Fruit fly (Drosophila melanogaster) whole organism, embryonic: Measurements from ENCODE around the gene ND-24.

ENCODE experiments used
- Atf-2 ChIP-seq: fragments of 200-800 bp; sonication (Bioruptor generic); optimal IDR thresholded peaks from 2 replicates; lab custom pipeline; 2016; ENCODE audit warnings: missing biosample characterization, missing genetic modification characterization
- CG1024 ChIP-seq: fragments of 200-800 bp; sonication (Bioruptor generic); IDR thresholded peaks from 2 replicates; pipeline ENCODE4 v1.3.6; 2022; ENCODE audit warnings: missing biosample characterization, missing genetic modification characterization
- CG10979 ChIP-seq: fragments of 200-800 bp; sonication (Bioruptor generic); optimal IDR thresholded peaks from 2 replicates; lab custom pipeline; 2018; ENCODE audit warnings: missing biosample characterization, mild to moderate bottlenecking, missing genetic modification characterization, moderate library complexity
- CG11560 ChIP-seq: fragments of 200-800 bp; sonication (Bioruptor generic); IDR thresholded peaks from 3 replicates; pipeline ENCODE4 v1.3.6; 2022; ENCODE audit warnings: missing biosample characterization, missing genetic modification characterization
- CG12155 ChIP-seq: fragments of 200-800 bp; sonication (Bioruptor generic); optimal IDR thresholded peaks from 3 replicates; lab custom pipeline; 2016; ENCODE audit warnings: missing biosample characterization, missing genetic modification characterization
- CG12391 ChIP-seq: fragments of 200-800 bp; sonication (Bioruptor generic); optimal IDR thresholded peaks from 3 replicates; lab custom pipeline; 2018; ENCODE audit warnings: missing biosample characterization, mild to moderate bottlenecking, missing genetic modification characterization, moderate library complexity
- CG14014 ChIP-seq: fragments of 200-800 bp; sonication (Bioruptor generic); IDR thresholded peaks from 2 replicates; pipeline ENCODE4 v1.3.6; 2022; ENCODE audit warnings: missing biosample characterization, missing genetic modification characterization
- CG14050 ChIP-seq: fragments of 200-800 bp; sonication (Bioruptor generic); IDR thresholded peaks from 3 replicates; pipeline ENCODE4 v1.3.6; 2022; ENCODE audit warnings: missing biosample characterization, missing genetic modification characterization
- CG15601 ChIP-seq: fragments of 200-800 bp; sonication (Bioruptor generic); optimal IDR thresholded peaks from 3 replicates; lab custom pipeline; 2019; ENCODE audit warnings: missing biosample characterization, mild to moderate bottlenecking, missing genetic modification characterization, moderate library complexity
- CG1647 ChIP-seq: fragments of 200-800 bp; sonication (Bioruptor generic); optimal IDR thresholded peaks from 3 replicates; lab custom pipeline; 2016; ENCODE audit warnings: missing biosample characterization, missing genetic modification characterization
- CG17568 ChIP-seq: fragments of 200-800 bp; sonication (Bioruptor generic); optimal IDR thresholded peaks from 2 replicates; lab custom pipeline; 2018; ENCODE audit warnings: missing biosample characterization, mild to moderate bottlenecking, missing genetic modification characterization, moderate library complexity
- CG2202 ChIP-seq: fragments of 200-800 bp; sonication (Bioruptor generic); optimal IDR thresholded peaks from 2 replicates; lab custom pipeline; 2018; ENCODE audit warnings: missing biosample characterization, mild to moderate bottlenecking, missing genetic modification characterization
- CG2875 ChIP-seq: fragments of 200-800 bp; sonication (Bioruptor generic); optimal IDR thresholded peaks from 2 replicates; lab custom pipeline; 2017; ENCODE audit warnings: missing biosample characterization, mild to moderate bottlenecking, missing genetic modification characterization, missing genetic modification reagents
- CG3065 ChIP-seq: fragments of 200-800 bp; sonication (Bioruptor generic); optimal IDR thresholded peaks from 2 replicates; lab custom pipeline; 2016; ENCODE audit warnings: missing biosample characterization, missing genetic modification characterization
- CG31388 ChIP-seq: fragments of 200-800 bp; sonication (Bioruptor generic); optimal IDR thresholded peaks from 2 replicates; lab custom pipeline; 2016; ENCODE audit warnings: missing biosample characterization, missing genetic modification characterization
- CG32772 ChIP-seq: fragments of 200-800 bp; sonication (Bioruptor generic); IDR thresholded peaks from 2 replicates; pipeline ENCODE4 v1.3.6; 2022; ENCODE audit warnings: missing biosample characterization, missing genetic modification characterization
- CG34376 ChIP-seq: fragments of 200-800 bp; sonication (Bioruptor generic); optimal IDR thresholded peaks from 2 replicates; lab custom pipeline; 2018; ENCODE audit warnings: missing biosample characterization, mild to moderate bottlenecking, missing genetic modification characterization
- CG3847 ChIP-seq: fragments of 200-800 bp; sonication (Bioruptor generic); IDR thresholded peaks from 2 replicates; pipeline ENCODE4 v1.3.6; 2022; ENCODE audit warnings: missing biosample characterization, missing genetic modification characterization
- CG4328 ChIP-seq: fragments of 200-800 bp; sonication (Bioruptor generic); optimal IDR thresholded peaks from 3 replicates; lab custom pipeline; 2017; ENCODE audit warnings: missing biosample characterization, missing genetic modification reagents, missing genetic modification characterization
- CG4404 ChIP-seq: fragments of 200-800 bp; sonication (Bioruptor generic); IDR thresholded peaks from 2 replicates; pipeline ENCODE4 v1.3.6; 2022; ENCODE audit warnings: missing biosample characterization, missing genetic modification characterization
- CG4617 ChIP-seq: fragments of 200-800 bp; sonication (Bioruptor generic); optimal IDR thresholded peaks from 3 replicates; lab custom pipeline; 2016; ENCODE audit warnings: missing biosample characterization, missing genetic modification characterization, borderline replicate concordance
- CG7357 ChIP-seq: fragments of 200-800 bp; sonication (Bioruptor generic); IDR thresholded peaks from 3 replicates; pipeline ENCODE4 v1.3.6; 2022; ENCODE audit warnings: missing biosample characterization, missing genetic modification characterization
- CG7745 ChIP-seq: fragments of 200-800 bp; sonication (Bioruptor generic); optimal IDR thresholded peaks from 2 replicates; lab custom pipeline; 2018; ENCODE audit warnings: missing biosample characterization, mild to moderate bottlenecking, missing genetic modification characterization, moderate library complexity
- CHES-1-like ChIP-seq: fragments of 200-800 bp; sonication (Bioruptor generic); optimal IDR thresholded peaks from 2 replicates; lab custom pipeline; 2016; ENCODE audit warnings: missing biosample characterization, missing genetic modification characterization
- Chrac-16 ChIP-seq: fragments of 200-800 bp; sonication (Bioruptor generic); optimal IDR thresholded peaks from 3 replicates; lab custom pipeline; 2016; ENCODE audit warnings: missing biosample characterization, missing genetic modification characterization
- Elba2 ChIP-seq: fragments of 200-800 bp; sonication (Bioruptor generic); optimal IDR thresholded peaks from 3 replicates; lab custom pipeline; 2016; ENCODE audit warnings: missing biosample characterization, missing genetic modification characterization
- H2.0 ChIP-seq: fragments of 200-800 bp; sonication (Bioruptor generic); IDR thresholded peaks from 2 replicates; pipeline ENCODE4 v1.3.6; 2022; ENCODE audit warnings: missing biosample characterization, missing genetic modification characterization
- Sry-β ChIP-seq: fragments of 200-800 bp; sonication (Bioruptor generic); optimal IDR thresholded peaks from 2 replicates; lab custom pipeline; 2018; ENCODE audit warnings: missing biosample characterization, mild to moderate bottlenecking, missing genetic modification characterization, moderate library complexity
- Ssrp ChIP-seq: fragments of 200-800 bp; sonication (Bioruptor generic); optimal IDR thresholded peaks from 2 replicates; lab custom pipeline; 2018; ENCODE audit warnings: missing biosample characterization, mild to moderate bottlenecking, missing genetic modification characterization, moderate library complexity
- abd-A ChIP-seq: fragments of 200-800 bp; sonication (Bioruptor generic); optimal IDR thresholded peaks from 3 replicates; lab custom pipeline; 2019; ENCODE audit warnings: missing biosample characterization, mild to moderate bottlenecking, missing genetic modification characterization, moderate library complexity
- aop ChIP-seq: fragments of 200-800 bp; sonication (Bioruptor generic); IDR thresholded peaks from 2 replicates; pipeline ENCODE4 v1.3.6; 2022; ENCODE audit warnings: missing biosample characterization, missing genetic modification characterization
- chinmo ChIP-seq: fragments of 200-800 bp; sonication (Bioruptor generic); IDR thresholded peaks from 4 replicates; pipeline ENCODE4 v1.3.6; 2022; ENCODE audit warnings: missing biosample characterization, missing genetic modification characterization; ENCODE audit not compliant: partially characterized antibody
- ci ChIP-seq: fragments of 200-800 bp; sonication (Bioruptor generic); IDR thresholded peaks from 3 replicates; pipeline ENCODE4 v1.3.6; 2022; ENCODE audit warnings: missing biosample characterization, missing genetic modification characterization
- dan ChIP-seq: fragments of 200-800 bp; sonication (Bioruptor generic); IDR thresholded peaks from 2 replicates; pipeline ENCODE4 v1.3.6; 2022; ENCODE audit warnings: missing biosample characterization, missing genetic modification characterization
- dm ChIP-seq: fragments of 200-800 bp; sonication (Bioruptor generic); optimal IDR thresholded peaks from 3 replicates; lab custom pipeline; 2016; ENCODE audit warnings: missing biosample characterization, missing genetic modification characterization
- fd3F ChIP-seq: fragments of 200-800 bp; sonication (Bioruptor generic); optimal IDR thresholded peaks from 2 replicates; lab custom pipeline; 2018; ENCODE audit warnings: missing biosample characterization, mild to moderate bottlenecking, missing genetic modification characterization, moderate library complexity
- insv ChIP-seq, 2 experiments: fragments of 200-800 bp; sonication (Bioruptor generic); optimal IDR thresholded peaks; 3 replicates each; lab custom pipeline; 2016 to 2018; ENCODE audit warnings: missing biosample characterization in 2 of 2, missing genetic modification characterization in 2 of 2
- org-1 ChIP-seq: fragments of 200-800 bp; sonication (Bioruptor generic); optimal IDR thresholded peaks from 2 replicates; lab custom pipeline; 2017; ENCODE audit warnings: missing biosample characterization, missing genetic modification characterization
- peb ChIP-seq: fragments of 200-800 bp; sonication (Bioruptor generic); IDR thresholded peaks from 2 replicates; pipeline ENCODE4 v1.3.6; 2022; ENCODE audit warnings: missing biosample characterization, missing genetic modification characterization
- ranshi ChIP-seq: fragments of 200-800 bp; sonication (Bioruptor generic); IDR thresholded peaks from 2 replicates; pipeline ENCODE4 v1.3.6; 2022; ENCODE audit warnings: missing biosample characterization, missing genetic modification characterization
- rib ChIP-seq: fragments of 200-800 bp; sonication (Bioruptor generic); IDR thresholded peaks from 2 replicates; pipeline ENCODE4 v1.3.6; 2022; ENCODE audit warnings: missing biosample characterization, missing genetic modification characterization
- sc ChIP-seq, 3 experiments: fragments of >200 bp in 2 of 3; fragments of 200-800 bp in 1 of 3; sonication (Bioruptor generic) in 1 of 3; optimal IDR thresholded peaks; 2 replicates in 2 of 3; 3 replicates in 1 of 3; lab custom pipeline; 2017; ENCODE audit warnings: mild to moderate bottlenecking in 1 of 3, missing biosample characterization in 1 of 3, missing genetic modification characterization in 1 of 3, missing genetic modification reagents in 1 of 3
- sima ChIP-seq: fragments of 200-800 bp; sonication (Bioruptor generic); optimal IDR thresholded peaks from 2 replicates; lab custom pipeline; 2016; ENCODE audit warnings: missing biosample characterization, missing genetic modification characterization
- sna ChIP-seq: fragments of 200-800 bp; sonication (Bioruptor generic); IDR thresholded peaks from 2 replicates; pipeline ENCODE4 v1.3.6; 2022; ENCODE audit warnings: missing biosample characterization, missing genetic modification characterization; ENCODE audit not compliant: partially characterized antibody
- so ChIP-seq: fragments of 200-800 bp; sonication (Bioruptor generic); IDR thresholded peaks from 3 replicates; pipeline ENCODE4 v1.3.6; 2022; ENCODE audit warnings: missing biosample characterization, missing genetic modification characterization
- ssp ChIP-seq: fragments of 200-800 bp; sonication (Bioruptor generic); IDR thresholded peaks from 2 replicates; pipeline ENCODE4 v1.3.6; 2022; ENCODE audit warnings: missing biosample characterization, missing genetic modification characterization
- sug ChIP-seq: fragments of 200-800 bp; optimal IDR thresholded peaks from 2 replicates; lab custom pipeline; 2019; ENCODE audit warnings: missing biosample characterization, mild to moderate bottlenecking, missing genetic modification characterization, moderate library complexity
- wdn ChIP-seq: fragments of 200-800 bp; sonication (Bioruptor generic); IDR thresholded peaks from 2 replicates; pipeline ENCODE4 v1.3.6; 2022; ENCODE audit warnings: missing biosample characterization, missing genetic modification characterization
- wor ChIP-seq: fragments of 200-800 bp; sonication (Bioruptor generic); IDR thresholded peaks from 2 replicates; pipeline ENCODE4 v1.3.6; 2022; ENCODE audit warnings: missing biosample characterization, missing genetic modification characterization

Gene ND-24

dm6 chrX:17682745-17683505, 51.0 kb downstream of the ND-24 start (continued):
- peak; percentile 82 for TF ChIP-seq H2.0
- TF ChIP-seq CG3847 (GFP tag; lab: Robert Waterston, UW): peak; percentile 38
- peak; percentile 86 for TF ChIP-seq peb (GFP tag; lab: Robert Waterston, UW)
- no peak; the same call in 2 of the 3 replicates for TF ChIP-seq CG7357 (GFP tag; lab: Robert Waterston, UW)
- no peak for TF ChIP-seq sna (GFP tag; lab: Robert Waterston, UW)
- peak; percentile 77 for TF ChIP-seq CG1024 (GFP tag; lab: Robert Waterston, UW)
- TF ChIP-seq ssp (GFP tag; lab: Robert Waterston, UW): peak; percentile 67
- TF ChIP-seq CG15601: peak; percentile 61
- TF ChIP-seq CG4328 (GFP tag; lab: Kevin White, UChicago): no peak
- TF ChIP-seq CG34376 (GFP tag; lab: Kevin White, UChicago): no peak
- TF ChIP-seq Atf-2: no peak
- peak; percentile 61; the same call in 1 of the 4 replicates for TF ChIP-seq chinmo
- TF ChIP-seq dan (GFP tag; lab: Robert Waterston, UW): no peak
- no peak for TF ChIP-seq CG4404 (GFP tag; lab: Robert Waterston, UW)
- peak; percentile 38 for TF ChIP-seq CG4617 (GFP tag; lab: Kevin White, UChicago)
- TF ChIP-seq CG3065 (GFP tag; lab: Kevin White, UChicago): no peak
- peak; percentile 30 for TF ChIP-seq CG17568 (GFP tag; lab: Kevin White, UChicago)
- TF ChIP-seq Elba2 (GFP tag; lab: Kevin White, UChicago): no peak
- peak; percentile 71 for TF ChIP-seq CG10979 (tag; lab: Kevin White, UChicago)
- no peak for TF ChIP-seq wdn (GFP tag; lab: Robert Waterston, UW)
- TF ChIP-seq CG31388 (GFP tag; lab: Kevin White, UChicago): no peak
- peak; percentile 23 for TF ChIP-seq abd-A (tag; lab: Kevin White, UChicago)
- TF ChIP-seq CG12391 (tag; lab: Kevin White, UChicago): peak; percentile 55
- TF ChIP-seq CG2875 (GFP tag; lab: Kevin White, UChicago): peak; percentile 58
- no peak for TF ChIP-seq sc (optimal IDR thresholded peaks at IDR 0.05; lab: Kevin White, UChicago)
- TF ChIP-seq sc (GFP tag; optimal IDR thresholded peaks at IDR 0.05; lab: Kevin White, UChicago): no peak
- peak; percentile 45; the same call in 1 of the 3 replicates for TF ChIP-seq CG11560 (tag; lab: Robert Waterston, UW)
- TF ChIP-seq ranshi (GFP tag; lab: Robert Waterston, UW): peak; percentile 72
- TF ChIP-seq CG2202: no peak
- peak; percentile 38; the same call in 1 of the 2 replicates for TF ChIP-seq rib (GFP tag; lab: Robert Waterston, UW)
- TF ChIP-seq fd3F: no peak
- TF ChIP-seq CG14014 (GFP tag; lab: Robert Waterston, UW): peak; percentile 78
- no peak for TF ChIP-seq CHES-1-like (GFP tag; lab: Kevin White, UChicago)
- TF ChIP-seq CG14050 (GFP tag; lab: Robert Waterston, UW): no peak
- peak; percentile 91 for TF ChIP-seq ci (GFP tag; lab: Robert Waterston, UW)
- no peak for TF ChIP-seq insv (GFP tag; optimal IDR thresholded peaks at IDR 0.05; lab: Kevin White, UChicago)
- no peak for TF ChIP-seq sug (tag; lab: Kevin White, UChicago)
- TF ChIP-seq sima: no peak
- no peak for TF ChIP-seq CG1647 (GFP tag; lab: Kevin White, UChicago)
- no peak for TF ChIP-seq dm
- peak; percentile 77; the same call in 2 of the 3 replicates for TF ChIP-seq so
- peak; percentile 90 for TF ChIP-seq CG32772 (GFP tag; lab: Robert Waterston, UW)
- no peak for TF ChIP-seq CG7745 (tag; lab: Kevin White, UChicago)
- peak; percentile 78 for TF ChIP-seq wor (GFP tag; lab: Robert Waterston, UW)
- TF ChIP-seq Ssrp (tag; lab: Kevin White, UChicago): peak; percentile 62
- peak; percentile 21 for TF ChIP-seq org-1 (GFP tag; lab: Kevin White, UChicago)
- peak; percentile 31 for TF ChIP-seq Chrac-16
- peak; percentile 24 for TF ChIP-seq CG12155 (GFP tag; lab: Kevin White, UChicago)
- peak; percentile 77 for TF ChIP-seq Sry-β (GFP tag; lab: Kevin White, UChicago)
- peak; percentile 66 for TF ChIP-seq aop (GFP tag; lab: Robert Waterston, UW)
